Worm (Caenorhabditis elegans) whole organism, late embryonic: ENCODE measurements around the gene sek-6.

Source experiments
- C08G9.2 ChIP-seq: sonication (generic microtip); optimal IDR thresholded peaks from 2 replicates; lab custom pipeline; 2016; ENCODE audit warnings: mild to moderate bottlenecking, missing genetic modification characterization, moderate library complexity, missing compliant biosample characterization
- C38D4.7 ChIP-seq: fragments of 200-800 bp; sonication (Bioruptor generic); optimal IDR thresholded peaks from 2 replicates; lab custom pipeline; 2018; ENCODE audit warnings: mild to moderate bottlenecking, missing genetic modification characterization, moderate library complexity, missing compliant biosample characterization
- F13H6.1 ChIP-seq: sonication (generic microtip); optimal IDR thresholded peaks from 2 replicates; lab custom pipeline; 2016; ENCODE audit warnings: missing genetic modification characterization, missing compliant biosample characterization
- K02D7.2 ChIP-seq: sonication (generic microtip); optimal IDR thresholded peaks from 2 replicates; lab custom pipeline; 2017; ENCODE audit warnings: mild to moderate bottlenecking, missing genetic modification characterization, missing compliant biosample characterization
- ceh-14 ChIP-seq: sonication (generic microtip); optimal IDR thresholded peaks from 2 replicates; lab custom pipeline; 2016; ENCODE audit warnings: missing genotype, missing genetic modification characterization, missing compliant biosample characterization
- ceh-18 ChIP-seq: sonication (generic microtip); optimal IDR thresholded peaks from 2 replicates; lab custom pipeline; 2016; ENCODE audit warnings: missing genetic modification characterization, missing compliant biosample characterization
- ceh-19 ChIP-seq: fragments of 200-800 bp; sonication (Bioruptor generic); optimal IDR thresholded peaks from 2 replicates; lab custom pipeline; 2018; ENCODE audit warnings: mild to moderate bottlenecking, missing genetic modification characterization, missing compliant biosample characterization
- ceh-30 ChIP-seq: fragments of 150-350 bp; optimal IDR thresholded peaks from 2 replicates; lab custom pipeline; 2014; ENCODE audit warnings: missing biosample characterization, missing genetic modification characterization
- ceh-34 ChIP-seq: sonication (generic microtip); optimal IDR thresholded peaks from 2 replicates; lab custom pipeline; 2016; ENCODE audit warnings: mild to moderate bottlenecking, missing genetic modification characterization, missing compliant biosample characterization
- ceh-48 ChIP-seq: sonication (generic microtip); optimal IDR thresholded peaks from 2 replicates; lab custom pipeline; 2016; ENCODE audit warnings: missing genetic modification characterization, inconsistent platforms, missing compliant biosample characterization
- ceh-6 ChIP-seq: fragments of 200-800 bp; sonication (Bioruptor generic); optimal IDR thresholded peaks from 2 replicates; lab custom pipeline; 2018; ENCODE audit warnings: mild to moderate bottlenecking, missing genetic modification characterization, missing compliant biosample characterization
- ceh-9 ChIP-seq: sonication (generic microtip); optimal IDR thresholded peaks from 2 replicates; lab custom pipeline; 2016; ENCODE audit warnings: mild to moderate bottlenecking, missing genetic modification characterization, inconsistent platforms, missing compliant biosample characterization
- dmd-4 ChIP-seq: sonication (generic microtip); optimal IDR thresholded peaks from 2 replicates; lab custom pipeline; 2016; ENCODE audit warnings: borderline replicate concordance, missing genetic modification characterization, missing compliant biosample characterization
- dve-1 ChIP-seq: sonication (generic microtip); optimal IDR thresholded peaks from 2 replicates; lab custom pipeline; 2017; ENCODE audit warnings: antibody characterized with exemption, mild to moderate bottlenecking, missing genetic modification characterization, missing compliant biosample characterization
- elt-2 ChIP-seq: sonication (generic microtip); optimal IDR thresholded peaks from 2 replicates; lab custom pipeline; 2016; ENCODE audit warnings: missing genetic modification reagents, missing genetic modification characterization, missing compliant biosample characterization
- fkh-6 ChIP-seq: sonication (generic microtip); optimal IDR thresholded peaks from 2 replicates; lab custom pipeline; 2016; ENCODE audit warnings: missing genetic modification characterization, missing compliant biosample characterization
- hlh-15 ChIP-seq: sonication (generic microtip); optimal IDR thresholded peaks from 2 replicates; lab custom pipeline; 2016; ENCODE audit warnings: missing genetic modification characterization, missing compliant biosample characterization
- hlh-6 ChIP-seq: sonication (generic microtip); optimal IDR thresholded peaks from 2 replicates; lab custom pipeline; 2016; ENCODE audit warnings: missing genotype, missing genetic modification characterization, missing compliant biosample characterization
- hlh-8 ChIP-seq: sonication (generic microtip); optimal IDR thresholded peaks from 2 replicates; lab custom pipeline; 2016; ENCODE audit warnings: missing genotype, missing genetic modification characterization, missing compliant biosample characterization
- madf-2 ChIP-seq: sonication (generic microtip); optimal IDR thresholded peaks from 2 replicates; lab custom pipeline; 2017; ENCODE audit warnings: missing genetic modification characterization, missing compliant biosample characterization
- mec-3 ChIP-seq: sonication (generic microtip); optimal IDR thresholded peaks from 2 replicates; lab custom pipeline; 2016; ENCODE audit warnings: borderline replicate concordance, missing genetic modification characterization, missing compliant biosample characterization
- nfya-1 ChIP-seq: sonication (generic microtip); optimal IDR thresholded peaks from 2 replicates; lab custom pipeline; 2017; ENCODE audit warnings: missing genetic modification characterization, mild to moderate bottlenecking, missing compliant biosample characterization, antibody characterized with exemption, moderate library complexity
- odd-2 ChIP-seq: sonication (generic microtip); optimal IDR thresholded peaks from 2 replicates; lab custom pipeline; 2017; ENCODE audit warnings: antibody characterized with exemption, mild to moderate bottlenecking, missing genetic modification characterization, missing compliant biosample characterization
- pat-9 ChIP-seq: fragments of 200-800 bp; sonication (Bioruptor generic); optimal IDR thresholded peaks from 2 replicates; lab custom pipeline; 2018; ENCODE audit warnings: mild to moderate bottlenecking, missing genetic modification characterization, moderate library complexity, missing compliant biosample characterization
- pha-2 ChIP-seq: sonication (generic microtip); optimal IDR thresholded peaks from 2 replicates; lab custom pipeline; 2017; ENCODE audit warnings: mild to moderate bottlenecking, missing genetic modification characterization, missing compliant biosample characterization
- pha-4 ChIP-seq: fragments of 150-350 bp; optimal IDR thresholded peaks from 2 replicates; lab custom pipeline; 2018; ENCODE audit warnings: missing biosample characterization, missing genetic modification reagents, missing genetic modification characterization
- pqm-1 ChIP-seq: sonication (generic microtip); optimal IDR thresholded peaks from 2 replicates; lab custom pipeline; 2016; ENCODE audit warnings: missing genetic modification characterization, missing compliant biosample characterization
- pros-1 ChIP-seq: fragments of 150-350 bp; optimal IDR thresholded peaks from 2 replicates; lab custom pipeline; 2014; ENCODE audit warnings: missing biosample characterization, missing genetic modification reagents, missing genetic modification characterization
- ref-2 ChIP-seq: sonication (generic microtip); optimal IDR thresholded peaks from 2 replicates; lab custom pipeline; 2016; ENCODE audit warnings: missing genetic modification characterization, missing compliant biosample characterization
- rnt-1 ChIP-seq: sonication (generic microtip); optimal IDR thresholded peaks from 2 replicates; lab custom pipeline; 2016; ENCODE audit warnings: missing genetic modification characterization, missing compliant biosample characterization
- sdc-2 ChIP-seq: sonication (generic microtip); optimal IDR thresholded peaks from 2 replicates; lab custom pipeline; 2016; ENCODE audit warnings: missing genotype, missing genetic modification characterization, missing compliant biosample characterization
- sox-2 ChIP-seq: fragments of 200-800 bp; sonication (Bioruptor generic); IDR thresholded peaks from 2 replicates; pipeline ENCODE4 v1.3.6; 2022; ENCODE audit warnings: missing genetic modification reagents, missing genetic modification characterization, missing compliant biosample characterization
- sox-4 ChIP-seq: sonication (generic microtip); optimal IDR thresholded peaks from 2 replicates; lab custom pipeline; 2017; ENCODE audit warnings: mild to moderate bottlenecking, missing genetic modification characterization, inconsistent platforms, missing compliant biosample characterization
- tbx-2 ChIP-seq: sonication (generic microtip); optimal IDR thresholded peaks from 2 replicates; lab custom pipeline; 2016; ENCODE audit warnings: missing genetic modification characterization, missing compliant biosample characterization
- ttx-3 ChIP-seq: sonication (generic microtip); optimal IDR thresholded peaks from 2 replicates; lab custom pipeline; 2016; ENCODE audit warnings: missing genetic modification reagents, missing genetic modification characterization, missing compliant biosample characterization
- unc-42 ChIP-seq: sonication (generic microtip); optimal IDR thresholded peaks from 2 replicates; lab custom pipeline; 2016; ENCODE audit warnings: missing genotype, missing genetic modification characterization, missing compliant biosample characterization
- unc-55 ChIP-seq: sonication (generic microtip); optimal IDR thresholded peaks from 2 replicates; lab custom pipeline; 2017; ENCODE audit warnings: missing biosample characterization, missing genetic modification reagents, missing genetic modification characterization
- unc-86 ChIP-seq: sonication (generic microtip); optimal IDR thresholded peaks from 2 replicates; lab custom pipeline; 2016; ENCODE audit warnings: missing genetic modification characterization, missing compliant biosample characterization
- ztf-16 ChIP-seq: sonication (generic microtip); optimal IDR thresholded peaks from 2 replicates; lab custom pipeline; 2017; ENCODE audit warnings: missing genetic modification characterization, missing compliant biosample characterization

The sek-6 gene

ce11 chrX:10053742-10054409 is 22.9 kb downstream of the sek-6 start, which contains the start of gene cbs-1:
Gene cbs-1 (plus strand): TSS chrX:10054275.
- TF ChIP-seq unc-86 (no peak), elt-2 (peak; percentile 57)
- TF ChIP-seq, all 69 proteins: peak for 1

- TF ChIP-seq C08G9.2 (tag; lab: Kevin White, UChicago), result no peak
- no peak for TF ChIP-seq pha-2 (tag; lab: Kevin White, UChicago)
- no peak for TF ChIP-seq ceh-34
- no peak for TF ChIP-seq F13H6.1
- TF ChIP-seq pat-9, result no peak
- no peak for TF ChIP-seq odd-2
- TF ChIP-seq mec-3 (tag; lab: Kevin White, UChicago), result no peak
Measured at ce11 chrX:10054410-10054800, 23.5 kb downstream of the sek-6 start.

- TF ChIP-seq ref-2 (tag; lab: Kevin White, UChicago) (no peak), ceh-14 (tag; lab: Kevin White, UChicago) (no peak), ztf-16 (tag; lab: Kevin White, UChicago) (no peak), pat-9 (no peak), C38D4.7 (GFP tag; lab: Kevin White, UChicago) (no peak)
- TF ChIP-seq, all 69 proteins: peak for 0
Measured at ce11 chrX:10058332-10058731, 27.4 kb downstream of the sek-6 start, which contains the start of gene ZC373.2. Gene ZC373.2 (minus strand): TSS chrX:10058432.

ce11 chrX:10060475-10061011 is 29.6 kb downstream of the sek-6 start, which contains the start of gene ZC373.3:
Gene ZC373.3 (plus strand): TSS chrX:10060525.
- TF ChIP-seq rnt-1 (tag; lab: Kevin White, UChicago), result no peak
- TF ChIP-seq hlh-8, result no peak
- TF ChIP-seq ttx-3 (tag; lab: Kevin White, UChicago), result no peak
- no peak for TF ChIP-seq pat-9
- no peak for TF ChIP-seq ceh-9
- TF ChIP-seq pros-1, result no peak
- no peak for TF ChIP-seq pha-4
- TF ChIP-seq sdc-2 (tag; lab: Kevin White, UChicago), result no peak
- no peak for TF ChIP-seq tbx-2 (tag; lab: Kevin White, UChicago)
- no peak for TF ChIP-seq ceh-19 (GFP tag; lab: Kevin White, UChicago)
- TF ChIP-seq pha-2 (tag; lab: Kevin White, UChicago), result no peak
- no peak for TF ChIP-seq ceh-48
- no peak for TF ChIP-seq pqm-1
- TF ChIP-seq fkh-6 (tag; lab: Kevin White, UChicago), result no peak
- no peak for TF ChIP-seq ceh-6
- TF ChIP-seq odd-2, result no peak

ce11 chrX:10068468-10068867 is 37.5 kb downstream of the sek-6 start:
- peak; percentile 51 for TF ChIP-seq ceh-18 (tag; lab: Kevin White, UChicago)
- no peak for TF ChIP-seq C38D4.7 (GFP tag; lab: Kevin White, UChicago)
- no peak for TF ChIP-seq pat-9

ce11 chrX:10069692-10070091 is 38.7 kb downstream of the sek-6 start, which contains the start of gene mlck-1:
Gene mlck-1 (minus strand): TSS chrX:10069792.
- TF ChIP-seq pha-4 (no peak), hlh-15 (tag; lab: Kevin White, UChicago) (no peak), hlh-6 (tag; lab: Kevin White, UChicago) (no peak), sox-4 (tag; lab: Kevin White, UChicago) (no peak), dmd-4 (tag; lab: Kevin White, UChicago) (no peak), dve-1 (tag; lab: Kevin White, UChicago) (no peak), madf-2 (no peak), C38D4.7 (GFP tag; lab: Kevin White, UChicago) (no peak), odd-2 (no peak), sox-2 (GFP tag; lab: Robert Waterston, UW) (no peak), pros-1 (no peak), K02D7.2 (no peak), unc-42 (tag; lab: Kevin White, UChicago) (no peak), unc-55 (GFP tag; lab: Kevin White, UChicago) (no peak), nfya-1 (tag; lab: Kevin White, UChicago) (no peak), ttx-3 (tag; lab: Kevin White, UChicago) (no peak), ceh-30 (no peak), elt-2 (no peak)
